Fruit fly (Drosophila melanogaster) whole organism, embryonic: ENCODE data around the gene Dhc62B.
A peak's percentile ranks its signal among the peaks of the same experiment; 100 is the strongest.

Experiments used
- Atf6 ChIP-seq: fragments of 200-800 bp; sonication (Bioruptor generic); IDR thresholded peaks from 2 replicates; pipeline ENCODE4 v1.3.6; 2022; ENCODE audit warnings: missing biosample characterization, missing genetic modification characterization
- CG10147 ChIP-seq: fragments of 200-800 bp; sonication (Bioruptor generic); optimal IDR thresholded peaks from 2 replicates; lab custom pipeline; 2019; ENCODE audit warnings: missing biosample characterization, mild to moderate bottlenecking, missing genetic modification characterization, moderate library complexity
- CG10267 ChIP-seq: fragments of 200-800 bp; sonication (Bioruptor generic); optimal IDR thresholded peaks from 2 replicates; lab custom pipeline; 2018; ENCODE audit warnings: missing biosample characterization, mild to moderate bottlenecking, missing genetic modification characterization, moderate library complexity
- CG12071 ChIP-seq: fragments of 200-800 bp; sonication (Bioruptor generic); optimal IDR thresholded peaks from 3 replicates; lab custom pipeline; 2018; ENCODE audit warnings: missing biosample characterization, mild to moderate bottlenecking, missing genetic modification characterization
- CG13287 ChIP-seq: fragments of 200-800 bp; sonication (Bioruptor generic); IDR thresholded peaks from 2 replicates; pipeline ENCODE4 v1.3.6; 2022; ENCODE audit warnings: missing biosample characterization, missing genetic modification characterization; ENCODE audit not compliant: partially characterized antibody
- CG13894 ChIP-seq: fragments of 200-800 bp; sonication (Bioruptor generic); optimal IDR thresholded peaks from 3 replicates; lab custom pipeline; 2018; ENCODE audit warnings: missing biosample characterization, mild to moderate bottlenecking, missing genetic modification characterization, moderate library complexity
- CG15011 ChIP-seq: fragments of 200-800 bp; sonication (Bioruptor generic); optimal IDR thresholded peaks from 3 replicates; lab custom pipeline; 2018; ENCODE audit warnings: missing biosample characterization, mild to moderate bottlenecking, missing genetic modification characterization
- CG17359 ChIP-seq: fragments of 200-800 bp; sonication (Bioruptor generic); optimal IDR thresholded peaks from 3 replicates; lab custom pipeline; 2018; ENCODE audit warnings: missing biosample characterization, mild to moderate bottlenecking, missing genetic modification characterization, moderate library complexity
- CG18011 ChIP-seq: fragments of 200-800 bp; sonication (Bioruptor generic); optimal IDR thresholded peaks from 2 replicates; lab custom pipeline; 2017; ENCODE audit warnings: missing biosample characterization, missing genetic modification characterization, mild to moderate bottlenecking, moderate library complexity, missing genotype
- CG18619 ChIP-seq: fragments of 200-800 bp; sonication (Bioruptor generic); optimal IDR thresholded peaks from 3 replicates; lab custom pipeline; 2017; ENCODE audit warnings: missing biosample characterization, mild to moderate bottlenecking, missing genetic modification characterization
- CG3163 ChIP-seq: fragments of 200-800 bp; sonication (Bioruptor generic); optimal IDR thresholded peaks from 3 replicates; lab custom pipeline; 2016; ENCODE audit warnings: missing biosample characterization, missing genetic modification characterization
- CG3281 ChIP-seq: fragments of 200-800 bp; sonication (Bioruptor generic); optimal IDR thresholded peaks from 3 replicates; lab custom pipeline; 2017; ENCODE audit warnings: missing biosample characterization, mild to moderate bottlenecking, missing genetic modification characterization
- CG4730 ChIP-seq: fragments of 200-800 bp; sonication (Bioruptor generic); IDR thresholded peaks from 2 replicates; pipeline ENCODE4 v1.3.6; 2022; ENCODE audit warnings: missing biosample characterization, missing genetic modification characterization
- CG6683 ChIP-seq: fragments of 200-800 bp; sonication (Bioruptor generic); optimal IDR thresholded peaks from 2 replicates; lab custom pipeline; 2017; ENCODE audit warnings: missing biosample characterization, mild to moderate bottlenecking, missing genetic modification characterization, missing genetic modification reagents
- CG9215 ChIP-seq: fragments of 200-800 bp; sonication (Bioruptor generic); IDR thresholded peaks from 2 replicates; pipeline ENCODE4 v1.3.6; 2022; ENCODE audit warnings: missing biosample characterization, missing genetic modification characterization
- CG9932 ChIP-seq: fragments of 200-800 bp; sonication (Bioruptor generic); IDR thresholded peaks from 2 replicates; pipeline ENCODE4 v1.3.6; 2022; ENCODE audit warnings: missing biosample characterization, missing genetic modification characterization
- CkIIα-i1 ChIP-seq: fragments of 200-800 bp; sonication (Bioruptor generic); IDR thresholded peaks from 2 replicates; pipeline ENCODE4 v1.3.6; 2022; ENCODE audit warnings: missing biosample characterization, missing genetic modification characterization
- Doc3 ChIP-seq: fragments of 200-800 bp; sonication (Bioruptor generic); IDR thresholded peaks from 3 replicates; pipeline ENCODE4 v1.3.6; 2022; ENCODE audit warnings: missing biosample characterization, missing genetic modification characterization; ENCODE audit not compliant: partially characterized antibody
- Dp ChIP-seq: fragments of 200-800 bp; sonication (Bioruptor generic); optimal IDR thresholded peaks from 2 replicates; lab custom pipeline; 2018; ENCODE audit warnings: missing biosample characterization, mild to moderate bottlenecking, missing genetic modification characterization, moderate library complexity
- Ets65A ChIP-seq: fragments of 200-800 bp; sonication (Bioruptor generic); peaks from one replicate; lab custom pipeline; 2016; ENCODE audit warnings: missing biosample characterization, missing genetic modification characterization
- HLH4C ChIP-seq: fragments of 200-800 bp; sonication (Bioruptor generic); IDR thresholded peaks from 3 replicates; pipeline ENCODE4 v1.3.6; 2022; ENCODE audit warnings: missing biosample characterization, missing genetic modification characterization; ENCODE audit not compliant: partially characterized antibody
- HLH54F ChIP-seq: fragments of 200-800 bp; sonication (Bioruptor generic); optimal IDR thresholded peaks from 3 replicates; lab custom pipeline; 2016; ENCODE audit warnings: missing biosample characterization, missing genetic modification characterization
- Hey ChIP-seq: fragments of 200-800 bp; sonication (Bioruptor generic); optimal IDR thresholded peaks from 3 replicates; lab custom pipeline; 2018; ENCODE audit warnings: missing biosample characterization, mild to moderate bottlenecking, missing genetic modification characterization
- Hsf ChIP-seq: fragments of 200-800 bp; sonication (Bioruptor generic); optimal IDR thresholded peaks from 3 replicates; lab custom pipeline; 2016; ENCODE audit warnings: missing biosample characterization, missing genetic modification characterization
- Six4 ChIP-seq: fragments of 200-800 bp; sonication (Bioruptor generic); optimal IDR thresholded peaks from 2 replicates; lab custom pipeline; 2016; ENCODE audit warnings: missing biosample characterization, missing genetic modification characterization
- Sry-δ ChIP-seq: fragments of 200-800 bp; sonication (Bioruptor generic); optimal IDR thresholded peaks from 2 replicates; lab custom pipeline; 2016; ENCODE audit warnings: missing biosample characterization, missing genetic modification characterization
- Stat92E ChIP-seq, 3 experiments: fragments of >200 bp in 2 of 3; fragments of 200-800 bp in 1 of 3; sonication (Bioruptor generic) in 1 of 3; optimal IDR thresholded peaks; 2 replicates each; lab custom pipeline; 2017 to 2019; ENCODE audit warnings: missing biosample characterization in 3 of 3, missing genetic modification characterization in 3 of 3, mild to moderate bottlenecking in 1 of 3, moderate library complexity in 1 of 3
- Taf1 ChIP-seq: fragments of 200-800 bp; sonication (Bioruptor generic); IDR thresholded peaks from 2 replicates; pipeline ENCODE4 v1.3.6; 2022; ENCODE audit warnings: missing biosample characterization, missing genetic modification characterization
- YL-1 ChIP-seq: fragments of 200-800 bp; sonication (Bioruptor generic); optimal IDR thresholded peaks from 3 replicates; lab custom pipeline; 2017; ENCODE audit warnings: missing biosample characterization, mild to moderate bottlenecking, missing genetic modification characterization
- cas ChIP-seq: fragments of 200-800 bp; sonication (Bioruptor generic); IDR thresholded peaks from 2 replicates; pipeline ENCODE4 v1.3.6; 2022; ENCODE audit warnings: missing biosample characterization, missing genetic modification characterization
- chm ChIP-seq: fragments of 200-800 bp; sonication (Bioruptor generic); IDR thresholded peaks from 2 replicates; pipeline ENCODE4 v1.3.6; 2022; ENCODE audit warnings: missing biosample characterization, missing genetic modification characterization
- crc ChIP-seq: fragments of 200-800 bp; sonication (Bioruptor generic); optimal IDR thresholded peaks from 2 replicates; lab custom pipeline; 2016; ENCODE audit warnings: missing biosample characterization, missing genetic modification characterization
- dan ChIP-seq: fragments of 200-800 bp; sonication (Bioruptor generic); IDR thresholded peaks from 2 replicates; pipeline ENCODE4 v1.3.6; 2022; ENCODE audit warnings: missing biosample characterization, missing genetic modification characterization
- danr ChIP-seq: fragments of 200-800 bp; sonication (Bioruptor generic); IDR thresholded peaks from 2 replicates; pipeline ENCODE4 v1.3.6; 2022; ENCODE audit warnings: missing biosample characterization, missing genetic modification characterization
- dati ChIP-seq: fragments of 200-800 bp; sonication (Bioruptor generic); IDR thresholded peaks from 2 replicates; pipeline ENCODE4 v1.3.6; 2022; ENCODE audit warnings: missing biosample characterization, missing genetic modification characterization
- disco-r ChIP-seq: fragments of 200-800 bp; sonication (Bioruptor generic); optimal IDR thresholded peaks from 2 replicates; lab custom pipeline; 2016; ENCODE audit warnings: missing biosample characterization, missing genetic modification characterization
- en ChIP-seq: fragments of 200-800 bp; sonication (Bioruptor generic); optimal IDR thresholded peaks from 2 replicates; lab custom pipeline; 2016; ENCODE audit warnings: missing biosample characterization, missing genetic modification characterization
- gem ChIP-seq: fragments of 200-800 bp; sonication (Bioruptor generic); optimal IDR thresholded peaks from 2 replicates; lab custom pipeline; 2019; ENCODE audit warnings: missing biosample characterization, mild to moderate bottlenecking, missing genetic modification characterization, moderate library complexity
- h ChIP-seq: fragments of >200 bp; optimal IDR thresholded peaks from 2 replicates; lab custom pipeline; 2017
- kah ChIP-seq: fragments of 200-800 bp; sonication (Bioruptor generic); optimal IDR thresholded peaks from 2 replicates; lab custom pipeline; 2018; ENCODE audit warnings: missing biosample characterization, mild to moderate bottlenecking, missing genetic modification characterization
- nerfin-2 ChIP-seq: fragments of 200-800 bp; sonication (Bioruptor generic); IDR thresholded peaks from 2 replicates; pipeline ENCODE4 v1.3.6; 2022; ENCODE audit warnings: missing biosample characterization, missing genetic modification characterization; ENCODE audit not compliant: partially characterized antibody
- pb ChIP-seq: fragments of 200-800 bp; sonication (Bioruptor generic); optimal IDR thresholded peaks from 3 replicates; lab custom pipeline; 2016; ENCODE audit warnings: missing biosample characterization, missing genetic modification characterization
- pnt ChIP-seq: fragments of 200-800 bp; sonication (Bioruptor generic); optimal IDR thresholded peaks from 3 replicates; lab custom pipeline; 2016; ENCODE audit warnings: missing biosample characterization, missing genetic modification characterization
- pum ChIP-seq: fragments of 200-800 bp; sonication (Bioruptor generic); optimal IDR thresholded peaks from 2 replicates; lab custom pipeline; 2016; ENCODE audit warnings: missing biosample characterization, missing genetic modification characterization
- sd ChIP-seq: fragments of 200-800 bp; sonication (Bioruptor generic); optimal IDR thresholded peaks from 3 replicates; lab custom pipeline; 2018; ENCODE audit warnings: missing biosample characterization, mild to moderate bottlenecking, missing genetic modification characterization, moderate library complexity
- so ChIP-seq: fragments of 200-800 bp; sonication (Bioruptor generic); IDR thresholded peaks from 3 replicates; pipeline ENCODE4 v1.3.6; 2022; ENCODE audit warnings: missing biosample characterization, missing genetic modification characterization
- sqz ChIP-seq: fragments of 200-800 bp; sonication (Bioruptor generic); optimal IDR thresholded peaks from 3 replicates; lab custom pipeline; 2018; ENCODE audit warnings: missing biosample characterization, mild to moderate bottlenecking, missing genetic modification characterization
- wdn ChIP-seq: fragments of 200-800 bp; sonication (Bioruptor generic); IDR thresholded peaks from 2 replicates; pipeline ENCODE4 v1.3.6; 2022; ENCODE audit warnings: missing biosample characterization, missing genetic modification characterization
- zen ChIP-seq: fragments of 200-800 bp; sonication (Bioruptor generic); optimal IDR thresholded peaks from 3 replicates; lab custom pipeline; 2018; ENCODE audit warnings: missing biosample characterization, mild to moderate bottlenecking, missing genetic modification characterization, moderate library complexity

Dhc62B gene

DNA sequence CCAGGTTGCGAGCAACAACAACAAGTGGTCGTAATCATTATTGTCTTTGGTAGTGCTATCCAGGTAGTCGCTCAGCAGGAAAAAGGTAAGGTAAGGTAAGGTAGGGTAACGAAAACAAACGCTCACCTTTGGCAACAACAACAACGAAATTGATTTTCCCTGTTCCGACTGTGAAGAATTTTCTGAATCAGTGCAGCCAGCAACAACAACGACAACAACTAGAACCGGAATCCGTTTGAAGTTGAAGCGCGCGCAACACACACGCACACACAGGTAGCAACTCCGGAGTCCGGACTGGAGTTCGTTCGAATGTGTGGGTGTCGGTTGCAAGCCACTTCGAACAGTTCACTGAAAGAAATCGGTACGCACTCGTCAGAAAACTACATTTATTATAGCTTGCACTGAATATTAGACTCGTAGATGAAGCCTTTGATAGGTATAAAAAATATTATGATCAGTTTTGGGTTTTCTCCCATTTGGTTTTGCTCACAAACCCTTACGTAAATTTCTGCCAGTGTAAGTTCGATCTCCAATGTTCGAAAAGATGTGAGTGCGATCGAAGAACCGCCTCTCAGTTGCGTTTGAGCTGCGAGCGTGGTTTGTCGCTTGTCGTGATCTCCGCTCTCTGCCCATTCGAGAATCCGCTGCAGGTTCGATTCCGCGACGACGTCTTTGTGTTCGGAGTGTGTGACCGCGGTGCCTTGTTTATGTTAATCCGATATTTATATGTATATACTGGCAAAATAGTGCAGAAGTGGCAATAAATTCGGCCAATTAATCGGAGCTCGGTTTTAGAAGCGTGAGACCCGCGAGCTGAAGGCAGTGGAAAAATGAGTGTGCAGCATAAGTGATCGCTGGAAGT lies 25.0 kb downstream of the Dhc62B start, which contains the start of gene CG13921 (continued):
- TF ChIP-seq cas (GFP tag; lab: Robert Waterston, UW), result peak; percentile 97
- TF ChIP-seq wdn, result peak; percentile 98
- peak; percentile 85 for TF ChIP-seq Sry-δ
- TF ChIP-seq HLH4C (GFP tag; lab: Robert Waterston, UW), result no peak
- TF ChIP-seq CkIIα-i1, result peak; percentile 93
- peak; percentile 98 for TF ChIP-seq CG10147 (GFP tag; lab: Kevin White, UChicago)
- peak; percentile 92 for TF ChIP-seq CG13894 (tag; lab: Kevin White, UChicago)
- peak; percentile 98 for TF ChIP-seq CG18619 (GFP tag; lab: Kevin White, UChicago)
- TF ChIP-seq CG18011 (GFP tag; lab: Kevin White, UChicago), result peak; percentile 88
- TF ChIP-seq nerfin-2 (GFP tag; lab: Robert Waterston, UW), result no peak
- no peak for TF ChIP-seq h (lab: Kevin White, UChicago)
- TF ChIP-seq Ets65A, result peak; percentile 100
- TF ChIP-seq CG13287 (GFP tag; lab: Robert Waterston, UW), result no peak
- peak; percentile 99 for TF ChIP-seq CG12071 (GFP tag; lab: Kevin White, UChicago)
- peak; percentile 93 for TF ChIP-seq CG3163 (GFP tag; lab: Kevin White, UChicago)
- peak; percentile 97 for TF ChIP-seq CG9215 (GFP tag; lab: Robert Waterston, UW)
- TF ChIP-seq Six4 (GFP tag; lab: Kevin White, UChicago), result peak; percentile 100
- TF ChIP-seq pb (GFP tag; lab: Kevin White, UChicago), result peak; percentile 99
- peak; percentile 98 for TF ChIP-seq Atf6
- peak; percentile 21 for TF ChIP-seq Dp (GFP tag; lab: Kevin White, UChicago)
- TF ChIP-seq so (GFP tag; lab: Robert Waterston, UW), result peak; percentile 99
- TF ChIP-seq sd (tag; lab: Kevin White, UChicago), result peak; percentile 91
- peak; percentile 87 for TF ChIP-seq Hey (tag; lab: Kevin White, UChicago)
- TF ChIP-seq CG10267, result peak; percentile 99
- peak; percentile 94 for TF ChIP-seq CG6683 (GFP tag; lab: Kevin White, UChicago)
- peak; percentile 96 for TF ChIP-seq YL-1 (GFP tag; lab: Kevin White, UChicago)
- TF ChIP-seq zen (tag; lab: Kevin White, UChicago), result peak; percentile 100
- TF ChIP-seq dati (GFP tag; lab: Robert Waterston, UW), result peak; percentile 98
- peak; percentile 95 for TF ChIP-seq kah (GFP tag; lab: Kevin White, UChicago)
- peak; percentile 99 for TF ChIP-seq Hsf (GFP tag; lab: Kevin White, UChicago)
- TF ChIP-seq HLH54F, result peak; percentile 98
- TF ChIP-seq CG9932 (GFP tag; lab: Robert Waterston, UW), result peak; percentile 99
- peak; percentile 100 for TF ChIP-seq gem (tag; lab: Kevin White, UChicago)
- TF ChIP-seq disco-r (GFP tag; lab: Kevin White, UChicago), result peak; percentile 98
- TF ChIP-seq Doc3 (GFP tag; lab: Robert Waterston, UW), result no peak
- peak; percentile 99 for TF ChIP-seq CG17359 (tag; lab: Kevin White, UChicago)
- TF ChIP-seq pnt, result peak; percentile 100
- peak; percentile 97 for TF ChIP-seq CG3281
- peak; percentile 99 for TF ChIP-seq CG4730
- TF ChIP-seq CG15011 (GFP tag; lab: Kevin White, UChicago), result peak; percentile 98
- peak; percentile 98 for TF ChIP-seq danr (GFP tag; lab: Robert Waterston, UW)
- peak; percentile 99 for TF ChIP-seq dan
- TF ChIP-seq pum (GFP tag; lab: Kevin White, UChicago), result peak; percentile 100
- TF ChIP-seq crc (GFP tag; lab: Kevin White, UChicago), result peak; percentile 99
- peak; percentile 98 for TF ChIP-seq sqz (GFP tag; lab: Kevin White, UChicago)
- peak; percentile 99 for TF ChIP-seq en
- TF ChIP-seq chm (GFP tag; lab: Robert Waterston, UW), result peak; percentile 99
- TF ChIP-seq Taf1 (GFP tag; lab: Robert Waterston, UW), result peak; percentile 98
- TF ChIP-seq Stat92E (GFP tag; optimal IDR thresholded peaks at IDR 0.05; lab: Kevin White, UChicago), result peak in 1 of 3 experiments; percentile 99
